Worm (Caenorhabditis elegans): Measurements from ENCODE around the gene sre-31.

The sre-31 gene

DNA sequence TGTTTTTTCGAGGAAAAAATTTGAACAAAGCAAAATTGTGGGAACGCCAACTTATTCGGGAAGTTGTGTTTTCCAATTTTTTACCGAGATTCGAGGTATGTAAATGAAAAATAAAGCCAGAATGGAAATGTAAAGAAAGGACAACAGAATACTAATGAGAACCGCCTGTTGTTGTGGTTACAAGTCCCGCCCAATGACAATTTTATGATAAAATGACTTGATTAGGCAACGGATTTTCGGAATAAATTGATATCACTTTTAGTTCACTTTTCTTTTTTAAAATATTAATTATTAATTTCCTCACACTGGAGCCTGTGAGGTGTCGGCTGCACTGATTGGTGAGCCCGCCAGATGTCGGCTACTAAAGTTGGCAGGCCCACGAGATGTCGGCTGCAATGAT lies 23.7 kb upstream of the sre-31 start, which contains the start of gene dct-12:
dct-12 (minus strand) TSS at position 101 of the 400 bp plus-strand sequence.
- TF ChIP-seq tbx-2 (tag; optimal IDR thresholded peaks at IDR 0.05) = no peak
- no peak for TF ChIP-seq ceh-9 (tag; optimal IDR thresholded peaks at IDR 0.05)
- no peak for TF ChIP-seq gmeb-2 (tag; optimal IDR thresholded peaks at IDR 0.05)
- TF ChIP-seq pqm-1 (tag; optimal IDR thresholded peaks at IDR 0.05) = no peak
- TF ChIP-seq syd-9 (tag; optimal IDR thresholded peaks at IDR 0.05) = no peak
- TF ChIP-seq pha-2 (tag; optimal IDR thresholded peaks at IDR 0.05) = no peak

ce11 chrII:12429743-12430142 lies 21.1 kb upstream of the sre-31 start, which contains the start of gene Y57A10C.8:
TSS of gene Y57A10C.8 (minus strand) at chrII:12429843.
- TF ChIP-seq dmd-4 (tag; optimal IDR thresholded peaks at IDR 0.05; ENCODE audit: borderline replicate concordance) = no peak
- TF ChIP-seq lim-6 (tag; optimal IDR thresholded peaks at IDR 0.05) = no peak
- TF ChIP-seq elt-2 (tag; optimal IDR thresholded peaks at IDR 0.05) = no peak
- no peak for TF ChIP-seq unc-42 (tag; optimal IDR thresholded peaks at IDR 0.05)
- TF ChIP-seq K09A11.1 (tag; optimal IDR thresholded peaks at IDR 0.05; ENCODE audit: insufficient read depth) = no peak
- TF ChIP-seq sdc-2 (tag; optimal IDR thresholded peaks at IDR 0.05) = no peak
- TF ChIP-seq mec-3 (tag; optimal IDR thresholded peaks at IDR 0.05; ENCODE audit: borderline replicate concordance) = no peak
- TF ChIP-seq hlh-6 (tag; optimal IDR thresholded peaks at IDR 0.05) = no peak
- no peak for TF ChIP-seq ceh-9 (tag; optimal IDR thresholded peaks at IDR 0.05)
- no peak for TF ChIP-seq lin-11 (tag; optimal IDR thresholded peaks at IDR 0.05)
- TF ChIP-seq nhr-232 (tag; optimal IDR thresholded peaks at IDR 0.05) = no peak
- no peak for TF ChIP-seq ceh-18 (tag; optimal IDR thresholded peaks at IDR 0.05)
- TF ChIP-seq ref-2 (tag; optimal IDR thresholded peaks at IDR 0.05) = no peak
- no peak for TF ChIP-seq dve-1 (tag; optimal IDR thresholded peaks at IDR 0.05)

DNA sequence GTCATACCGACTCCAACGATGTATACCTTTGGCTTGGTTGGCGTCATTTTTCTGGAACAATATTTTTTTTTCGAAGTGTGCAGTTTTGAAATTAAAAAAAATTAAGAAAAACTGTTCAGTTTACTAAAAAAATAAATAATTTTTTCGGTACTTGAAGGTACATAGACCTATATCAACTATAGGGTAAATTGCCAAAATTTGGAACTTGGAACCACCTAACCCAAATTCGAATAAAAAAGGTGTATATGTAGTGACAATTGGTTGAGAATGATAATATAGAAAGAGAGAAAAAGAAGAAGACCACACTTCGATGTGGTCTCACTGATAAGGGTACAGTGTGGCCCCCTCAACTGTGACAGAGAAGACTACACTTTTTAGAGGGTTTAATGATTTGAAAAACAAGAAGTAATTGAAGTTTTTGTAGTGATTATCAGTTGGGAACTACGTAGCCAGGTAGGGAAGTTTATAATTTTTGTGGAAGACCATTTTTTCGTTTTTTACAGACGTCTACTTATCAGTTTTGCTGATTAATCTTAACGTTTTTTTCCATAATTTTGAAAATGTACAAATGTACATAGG lies 17.1 kb upstream of the sre-31 start, which contains the start of gene daf-22:
daf-22 (minus strand) TSS at position 51 of the 579 bp plus-strand sequence.
- TF ChIP-seq npax-4 (tag; optimal IDR thresholded peaks at IDR 0.05) (no peak), pax-1 (tag; optimal IDR thresholded peaks at IDR 0.05) (no peak), elt-2 (tag; optimal IDR thresholded peaks at IDR 0.05) (peak; percentile 76)

DNA sequence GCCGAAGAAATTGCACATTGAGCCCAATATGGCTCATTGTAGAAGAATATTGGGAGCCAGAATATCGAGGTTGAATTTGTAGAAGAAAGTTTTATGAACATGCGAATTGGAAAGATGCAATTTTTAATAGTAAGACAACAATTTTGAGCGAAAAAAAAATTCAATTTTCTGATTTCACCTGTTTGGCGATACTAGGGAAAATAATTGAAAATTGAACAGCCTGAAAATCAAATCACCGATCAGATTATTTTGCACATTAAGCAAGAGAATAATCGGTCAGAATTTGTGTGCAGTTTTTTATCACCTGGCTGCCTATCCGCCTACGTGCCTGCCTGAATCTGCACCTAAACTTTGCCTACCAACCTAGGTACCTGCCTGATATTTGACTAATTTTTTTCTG lies 11.9 kb upstream of the sre-31 start, which contains the start of gene sre-26:
sre-26 (minus strand) TSS at position 101 of the 400 bp plus-strand sequence.
- TF ChIP-seq sox-2 (GFP tag; IDR thresholded peaks at IDR 0.05) = no peak
- no peak for TF ChIP-seq K09A11.1 (tag; optimal IDR thresholded peaks at IDR 0.05; ENCODE audit: insufficient read depth)
- TF ChIP-seq ceh-14 (tag; optimal IDR thresholded peaks at IDR 0.05) = no peak

DNA sequence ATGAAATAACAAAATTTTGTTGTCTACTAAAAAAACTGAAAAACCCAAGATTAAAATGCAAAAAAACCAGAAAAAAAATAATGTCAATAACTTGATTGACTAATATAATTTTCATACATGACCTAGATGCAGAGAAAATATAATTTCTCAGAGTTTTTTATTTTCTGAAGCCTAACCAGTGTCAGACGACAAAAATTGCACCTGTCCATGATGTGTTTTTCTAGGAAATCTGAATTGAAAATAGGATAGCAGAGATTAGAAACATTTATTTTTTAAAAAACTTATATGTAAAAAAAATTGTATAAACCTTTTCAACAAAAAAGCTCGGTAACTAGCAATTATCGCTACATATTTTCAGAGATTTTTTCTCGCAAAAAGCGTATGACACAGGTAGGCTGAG lies 9.4 kb upstream of the sre-31 start:
- TF ChIP-seq unc-55 (GFP tag; optimal IDR thresholded peaks at IDR 0.05) = no peak
- no peak for TF ChIP-seq ceh-45 (GFP tag; IDR thresholded peaks at IDR 0.05)
- no peak for TF ChIP-seq dmd-4 (tag; optimal IDR thresholded peaks at IDR 0.05; ENCODE audit: borderline replicate concordance)
- TF ChIP-seq pax-1 (tag; optimal IDR thresholded peaks at IDR 0.05) = no peak
- no peak for TF ChIP-seq unc-86 (tag; optimal IDR thresholded peaks at IDR 0.05)
- TF ChIP-seq nfya-1 (tag; optimal IDR thresholded peaks at IDR 0.05) = no peak
- TF ChIP-seq hlh-8 (tag; optimal IDR thresholded peaks at IDR 0.05) = no peak
- no peak for TF ChIP-seq ceh-30 (tag; optimal IDR thresholded peaks at IDR 0.05)
- no peak for TF ChIP-seq hlh-30 (tag; optimal IDR thresholded peaks at IDR 0.05; ENCODE audit: insufficient read depth)
- TF ChIP-seq unc-42 (tag; optimal IDR thresholded peaks at IDR 0.05) = no peak
- no peak for TF ChIP-seq npax-4 (tag; optimal IDR thresholded peaks at IDR 0.05)
- TF ChIP-seq eyg-1 (tag; optimal IDR thresholded peaks at IDR 0.05) = no peak
- no peak for TF ChIP-seq pros-1 (tag; optimal IDR thresholded peaks at IDR 0.05)

- TF ChIP-seq madf-2 (tag; optimal IDR thresholded peaks at IDR 0.05) = no peak
- no peak for TF ChIP-seq ets-4 (tag; optimal IDR thresholded peaks at IDR 0.05)
- TF ChIP-seq ceh-48 (tag; optimal IDR thresholded peaks at IDR 0.05) = no peak
- TF ChIP-seq F13H6.1 (tag; optimal IDR thresholded peaks at IDR 0.05) = no peak
- TF ChIP-seq nhr-11 (tag; optimal IDR thresholded peaks at IDR 0.05) = no peak
- no peak for TF ChIP-seq C38D4.7 (GFP tag; optimal IDR thresholded peaks at IDR 0.05)
- no peak for TF ChIP-seq ceh-45 (GFP tag; IDR thresholded peaks at IDR 0.05)
- TF ChIP-seq unc-55 (GFP tag; optimal IDR thresholded peaks at IDR 0.05) = no peak
- no peak for TF ChIP-seq ceh-6 (GFP tag; optimal IDR thresholded peaks at IDR 0.05)
Observed at ce11 chrII:12417514-12417913, 8.9 kb upstream of the sre-31 start, which contains the start of gene sre-27. TSS of gene sre-27 (minus strand) at chrII:12417614.

All from whole organism, late embryonic.